Worm (Caenorhabditis elegans) whole organism, L1 larva: ENCODE measurements around the gene Y116A8C.37.
A peak's percentile ranks its signal among the peaks of the same experiment; 100 is the strongest.

Source experiments
- C04F5.9 ChIP-seq: sonication (generic microtip); optimal IDR thresholded peaks from 2 replicates; lab custom pipeline; 2016; ENCODE audit warnings: missing genetic modification characterization, missing compliant biosample characterization
- ceh-82 ChIP-seq, 3 experiments: fragments of 150-350 bp in 1 of 3; sonication (generic microtip) in 2 of 3; optimal IDR thresholded peaks; 2 replicates each; lab custom pipeline; 2014 to 2017; ENCODE audit warnings: missing biosample characterization in 3 of 3, missing genetic modification characterization in 3 of 3
- dpl-1 ChIP-seq, 3 experiments: fragments of 150-350 bp in 2 of 3; sonication (generic microtip) in 1 of 3; optimal IDR thresholded peaks; 2 replicates each; lab custom pipeline; 2014 to 2017; ENCODE audit warnings: missing biosample characterization in 3 of 3, missing genetic modification characterization in 3 of 3, missing genetic modification reagents in 3 of 3
- efl-1 ChIP-seq, 4 experiments: fragments of 150-350 bp; optimal IDR thresholded peaks in 3 of 4; peaks in 1 of 4; 1 replicate in 1 of 4; 2 replicates in 3 of 4; lab custom pipeline; 2014; ENCODE audit warnings: missing biosample characterization in 2 of 4, missing genetic modification characterization in 2 of 4, missing genetic modification reagents in 2 of 4
- fkh-10 ChIP-seq: sonication (generic microtip); optimal IDR thresholded peaks from 2 replicates; lab custom pipeline; 2017; ENCODE audit warnings: missing biosample characterization, missing genetic modification reagents, missing genetic modification characterization
- fkh-8 ChIP-seq: sonication (generic microtip); optimal IDR thresholded peaks from 2 replicates; lab custom pipeline; 2016; ENCODE audit warnings: mild to moderate bottlenecking, missing genetic modification characterization, missing compliant biosample characterization
- hlh-17 ChIP-seq: fragments of 200-800 bp; sonication (Bioruptor generic); optimal IDR thresholded peaks from 2 replicates; lab custom pipeline; 2018; ENCODE audit warnings: missing genetic modification characterization, mild to moderate bottlenecking, missing compliant biosample characterization, moderate library complexity, borderline replicate concordance
- hlh-4 ChIP-seq: sonication (generic microtip); optimal IDR thresholded peaks from 2 replicates; lab custom pipeline; 2016; ENCODE audit warnings: mild to moderate bottlenecking, missing genetic modification characterization, missing compliant biosample characterization
- irx-1 ChIP-seq: sonication (generic microtip); optimal IDR thresholded peaks from 2 replicates; lab custom pipeline; 2016; ENCODE audit warnings: missing genetic modification characterization, missing compliant biosample characterization
- lin-35 ChIP-seq, 2 experiments: fragments of 150-350 bp; optimal IDR thresholded peaks; 2 replicates each; lab custom pipeline; 2014; ENCODE audit warnings: missing biosample characterization in 2 of 2, missing genetic modification characterization in 2 of 2, missing genetic modification reagents in 2 of 2
- lsy-2 ChIP-seq, 2 experiments: fragments of 150-350 bp; optimal IDR thresholded peaks; 2 replicates each; lab custom pipeline; 2014; ENCODE audit warnings: missing biosample characterization in 2 of 2, missing genetic modification characterization in 2 of 2
- mab-9 ChIP-seq: fragments of 200-800 bp; sonication (Bioruptor generic); IDR thresholded peaks from 2 replicates; pipeline ENCODE4 v1.3.6; 2022; ENCODE audit warnings: missing genetic modification reagents, missing genetic modification characterization, missing compliant biosample characterization
- nhr-19 ChIP-seq: fragments of 200-800 bp; sonication (Bioruptor generic); conservative IDR thresholded peaks from 2 replicates; pipeline ENCODE4 v1.3.6; 2022; ENCODE audit warnings: missing genetic modification characterization, missing compliant biosample characterization
- nhr-47 ChIP-seq: sonication (generic microtip); optimal IDR thresholded peaks from 2 replicates; lab custom pipeline; 2016; ENCODE audit warnings: mild to moderate bottlenecking, missing genetic modification characterization, moderate library complexity, missing compliant biosample characterization
- nhr-71 ChIP-seq: sonication (generic microtip); optimal IDR thresholded peaks from 2 replicates; lab custom pipeline; 2016; ENCODE audit warnings: mild to moderate bottlenecking, missing genetic modification characterization, moderate library complexity, missing compliant biosample characterization
- nhr-76 ChIP-seq: sonication (generic microtip); optimal IDR thresholded peaks from 2 replicates; lab custom pipeline; 2017; ENCODE audit warnings: missing biosample characterization, missing genetic modification characterization
- pax-3 ChIP-seq: fragments of 200-800 bp; sonication (Bioruptor generic); optimal IDR thresholded peaks from 2 replicates; lab custom pipeline; 2018; ENCODE audit warnings: mild to moderate bottlenecking, missing genetic modification characterization, moderate library complexity, missing compliant biosample characterization
- snu-23 ChIP-seq: sonication (generic microtip); optimal IDR thresholded peaks from 2 replicates; lab custom pipeline; 2016; ENCODE audit warnings: missing genetic modification characterization, missing compliant biosample characterization
- sox-4 ChIP-seq: sonication (generic microtip); optimal IDR thresholded peaks from 2 replicates; lab custom pipeline; 2016; ENCODE audit warnings: missing genetic modification characterization, missing compliant biosample characterization
- sptf-1 ChIP-seq: fragments of 150-350 bp; optimal IDR thresholded peaks from 2 replicates; lab custom pipeline; 2014; ENCODE audit warnings: missing biosample characterization, missing genetic modification characterization
- sup-37 ChIP-seq: fragments of 200-800 bp; sonication (Bioruptor generic); optimal IDR thresholded peaks from 2 replicates; lab custom pipeline; 2018; ENCODE audit warnings: mild to moderate bottlenecking, missing genetic modification characterization, missing compliant biosample characterization
- swsn-7 ChIP-seq: sonication (generic microtip); optimal IDR thresholded peaks from 2 replicates; lab custom pipeline; 2016; ENCODE audit warnings: missing genetic modification characterization, missing compliant biosample characterization
- tlp-1 ChIP-seq: fragments of 150-350 bp; optimal IDR thresholded peaks from 2 replicates; lab custom pipeline; 2014; ENCODE audit warnings: missing biosample characterization, missing genetic modification characterization
- xbp-1 ChIP-seq: sonication (generic microtip); optimal IDR thresholded peaks from 2 replicates; lab custom pipeline; 2016; ENCODE audit warnings: missing genetic modification characterization, missing compliant biosample characterization

The Y116A8C.37 gene

DNA sequence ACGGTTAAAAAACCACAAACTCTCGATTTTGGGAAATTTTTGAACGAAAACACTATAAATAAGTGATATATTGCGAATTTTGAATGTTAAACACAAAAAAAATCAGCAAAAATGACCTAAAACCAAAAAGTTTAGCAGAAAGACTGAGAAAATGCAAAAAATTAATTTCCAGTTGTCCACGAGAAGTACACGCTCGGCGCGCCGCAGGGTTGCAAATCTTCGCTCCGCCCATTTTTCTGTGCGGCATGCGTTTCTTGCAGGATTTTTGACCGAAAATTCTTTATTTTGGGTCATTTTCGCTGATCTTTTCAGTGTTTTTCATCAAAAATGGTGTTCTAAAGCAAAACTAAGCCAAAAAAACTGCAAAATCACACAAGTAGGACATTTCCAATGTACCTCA, 46.1 kb downstream of the Y116A8C.37 start:
- TF ChIP-seq irx-1, result no peak
- TF ChIP-seq hlh-17 (GFP tag; lab: Kevin White, UChicago), result no peak
- TF ChIP-seq lsy-2 (tag; optimal IDR thresholded peaks at IDR 0.05; lab: Kevin White, UChicago), result no peak
- TF ChIP-seq nhr-76 (tag; lab: Kevin White, UChicago), result no peak
- no peak for TF ChIP-seq sup-37 (GFP tag; lab: Kevin White, UChicago)
- no peak for TF ChIP-seq sptf-1 (tag; lab: Kevin White, UChicago)
- peak in 1 of 2 experiments; percentile 38 for TF ChIP-seq efl-1 (optimal IDR thresholded peaks at IDR 0.05; lab: Kevin White, UChicago)
- TF ChIP-seq efl-1 (GFP tag; optimal IDR thresholded peaks at IDR 0.05 in 1 of 2; lab: Kevin White, UChicago), result no peak

DNA sequence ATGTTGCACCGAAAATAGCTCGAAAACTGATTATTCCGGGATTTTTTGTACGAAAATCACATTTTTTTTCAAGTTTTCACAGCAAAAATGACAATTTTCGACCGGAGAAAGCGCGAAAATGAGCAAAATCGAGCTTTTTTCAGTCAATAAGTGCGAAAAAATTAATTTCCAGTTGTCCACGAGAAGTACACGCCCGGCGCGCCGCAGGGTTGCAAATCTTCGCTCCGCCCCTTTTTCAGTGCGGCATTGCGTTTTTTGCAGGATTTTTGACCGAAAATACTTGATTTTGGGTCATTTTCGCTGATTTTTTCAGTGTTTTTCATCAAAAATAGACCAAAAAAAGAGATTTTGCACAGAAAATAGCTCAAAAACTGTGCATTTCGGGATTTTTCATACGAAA, 46.6 kb downstream of the Y116A8C.37 start:
- peak in 2 of 3 experiments; percentile 20 to 30 for TF ChIP-seq dpl-1 (GFP tag; optimal IDR thresholded peaks at IDR 0.05; lab: Kevin White, UChicago)
- TF ChIP-seq lsy-2 (tag; optimal IDR thresholded peaks at IDR 0.05; lab: Kevin White, UChicago), result peak in 1 of 2 experiments; percentile 22
- no peak for TF ChIP-seq C04F5.9
- TF ChIP-seq hlh-4 (tag; lab: Kevin White, UChicago), result no peak
- peak in 1 of 3 experiments; percentile 34 for TF ChIP-seq ceh-82 (tag; optimal IDR thresholded peaks at IDR 0.05; lab: Kevin White, UChicago)
- TF ChIP-seq nhr-71 (tag; lab: Kevin White, UChicago), result peak; percentile 35
- peak; percentile 6 for TF ChIP-seq fkh-8 (tag; lab: Kevin White, UChicago)
- peak; percentile 31 for TF ChIP-seq nhr-19 (GFP tag; lab: Robert Waterston, UW)
- peak; percentile 5 to 25 for TF ChIP-seq lin-35 (GFP tag; optimal IDR thresholded peaks at IDR 0.05; lab: Kevin White, UChicago)
- TF ChIP-seq xbp-1 (tag; lab: Kevin White, UChicago), result peak; percentile 12
- peak; percentile 22 to 36 for TF ChIP-seq efl-1 (optimal IDR thresholded peaks at IDR 0.05; lab: Kevin White, UChicago)
- TF ChIP-seq efl-1 (GFP tag; optimal IDR thresholded peaks at IDR 0.05 in 1 of 2; lab: Kevin White, UChicago), result peak; percentile 33 to 92
- TF ChIP-seq mab-9 (GFP tag; lab: Robert Waterston, UW), result no peak
- TF ChIP-seq pax-3 (tag; lab: Kevin White, UChicago), result peak; percentile 7
- TF ChIP-seq snu-23 (GFP tag; lab: Kevin White, UChicago), result peak; percentile 44
- no peak for TF ChIP-seq tlp-1 (tag; lab: Kevin White, UChicago)
- no peak for TF ChIP-seq fkh-10
- TF ChIP-seq nhr-47 (tag; lab: Kevin White, UChicago), result peak; percentile 38
- peak; percentile 5 for TF ChIP-seq swsn-7 (tag; lab: Kevin White, UChicago)
- no peak for TF ChIP-seq sox-4 (tag; lab: Kevin White, UChicago)
